Fruit fly (Drosophila melanogaster): ENCODE measurements around the gene Lcp65Ag3.

Lcp65Ag3 gene

dm6 chr3L:6132009-6132408 lies 1.2 kb upstream of the Lcp65Ag3 start, which contains the start of gene Cpr65Au:
TSS of gene Cpr65Au (minus strand) at chr3L:6132109.
- no peak for TF ChIP-seq h (GFP tag; optimal IDR thresholded peaks at IDR 0.05)
- no peak for TF ChIP-seq fru (GFP tag; optimal IDR thresholded peaks at IDR 0.05)

DNA sequence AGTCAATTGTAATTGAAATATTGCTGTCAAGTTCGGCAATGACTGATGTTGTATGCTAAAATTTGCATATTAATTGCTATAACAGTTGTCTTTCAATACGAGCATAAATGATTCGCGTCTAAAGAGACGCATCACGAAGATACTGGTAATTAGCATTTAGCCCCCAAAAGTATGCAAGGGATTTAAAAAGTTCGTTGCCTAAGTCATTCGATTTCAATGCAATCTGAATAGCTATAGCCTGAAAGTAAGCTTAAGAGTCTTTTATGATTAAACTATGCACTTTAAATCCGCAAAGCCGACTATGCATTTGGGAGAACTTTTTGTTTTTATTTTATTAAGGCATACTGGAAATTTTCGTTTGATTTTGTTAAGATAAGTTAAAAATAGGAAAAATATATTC lies 1.2 kb downstream of the Lcp65Ag3 start:
- TF ChIP-seq Myc (optimal IDR thresholded peaks at IDR 0.05) (peak; percentile 74), Hr78 (GFP tag; optimal IDR thresholded peaks at IDR 0.05) (no peak), Vsx2 (GFP tag; optimal IDR thresholded peaks at IDR 0.05; ENCODE audit: partially characterized antibody) (peak; percentile 76)

dm6 chr3L:6125409-6125689 lies 5.4 kb downstream of the Lcp65Ag3 start:
- no peak for TF ChIP-seq N (GFP tag; optimal IDR thresholded peaks at IDR 0.05)
- no peak for TF ChIP-seq HLH106 (tag; optimal IDR thresholded peaks at IDR 0.05)
- TF ChIP-seq Mio (GFP tag; optimal IDR thresholded peaks at IDR 0.05), result no peak
- no peak for TF ChIP-seq GATAd (GFP tag; optimal IDR thresholded peaks at IDR 0.05)

- TF ChIP-seq CrebA (GFP tag; optimal IDR thresholded peaks at IDR 0.05; ENCODE audit: borderline replicate concordance) (no peak), Mio (GFP tag; optimal IDR thresholded peaks at IDR 0.05) (no peak), Hr78 (GFP tag; optimal IDR thresholded peaks at IDR 0.05) (no peak), dmrt93B (GFP tag; optimal IDR thresholded peaks at IDR 0.05) (peak; percentile 17), Abd-B (GFP tag; optimal IDR thresholded peaks at IDR 0.05) (no peak), jim (GFP tag; optimal IDR thresholded peaks at IDR 0.05) (no peak), brk (GFP tag; optimal IDR thresholded peaks at IDR 0.05) (no peak), sv (GFP tag; optimal IDR thresholded peaks at IDR 0.05) (peak; percentile 4), fru (GFP tag; optimal IDR thresholded peaks at IDR 0.05) (peak; percentile 20), psq (GFP tag; optimal IDR thresholded peaks at IDR 0.05) (no peak), HLH106 (tag; optimal IDR thresholded peaks at IDR 0.05) (peak; percentile 50), lola (GFP tag; optimal IDR thresholded peaks at IDR 0.05) (no peak), Vsx2 (GFP tag; optimal IDR thresholded peaks at IDR 0.05; ENCODE audit: partially characterized antibody) (no peak), br (GFP tag; optimal IDR thresholded peaks at IDR 0.05) (no peak), dl (GFP tag; optimal IDR thresholded peaks at IDR 0.05; ENCODE audit: insufficient read depth in 1 of 2, partially characterized antibody in 2 of 2) (no peak), OdsH (GFP tag; optimal IDR thresholded peaks at IDR 0.05) (no peak), CG32264 (GFP tag; optimal IDR thresholded peaks at IDR 0.05) (no peak), N (GFP tag; optimal IDR thresholded peaks at IDR 0.05) (no peak), Jra (GFP tag; optimal IDR thresholded peaks at IDR 0.05) (no peak), tai (GFP tag; optimal IDR thresholded peaks at IDR 0.05) (no peak), Myc (optimal IDR thresholded peaks at IDR 0.05) (peak; percentile 86), Hr83 (GFP tag; optimal IDR thresholded peaks at IDR 0.05; ENCODE audit: poor library complexity, severe bottlenecking) (no peak), rgr (GFP tag; optimal IDR thresholded peaks at IDR 0.05) (peak; percentile 33), dsf (GFP tag; optimal IDR thresholded peaks at IDR 0.05; ENCODE audit: borderline replicate concordance) (no peak), h (GFP tag; optimal IDR thresholded peaks at IDR 0.05) (no peak), CG9705 (GFP tag; optimal IDR thresholded peaks at IDR 0.05) (peak; percentile 32)
Measured at dm6 chr3L:6124616-6125408, 6.0 kb downstream of the Lcp65Ag3 start.

dm6 chr3L:6116881-6117280 lies 13.9 kb downstream of the Lcp65Ag3 start:
- no peak for TF ChIP-seq h (GFP tag; optimal IDR thresholded peaks at IDR 0.05)
- no peak for TF ChIP-seq psq (GFP tag; optimal IDR thresholded peaks at IDR 0.05)
- TF ChIP-seq woc (GFP tag; optimal IDR thresholded peaks at IDR 0.05), result no peak
- no peak for TF ChIP-seq GATAd (GFP tag; optimal IDR thresholded peaks at IDR 0.05)
- no peak for TF ChIP-seq tai (GFP tag; optimal IDR thresholded peaks at IDR 0.05)
- no peak for TF ChIP-seq fru (GFP tag; optimal IDR thresholded peaks at IDR 0.05)

dm6 chr3L:6115505-6115904 lies 15.3 kb downstream of the Lcp65Ag3 start:
- TF ChIP-seq Hr83 (GFP tag; optimal IDR thresholded peaks at IDR 0.05; ENCODE audit: poor library complexity, severe bottlenecking) (no peak), dmrt93B (GFP tag; optimal IDR thresholded peaks at IDR 0.05) (no peak), Rel (GFP tag; optimal IDR thresholded peaks at IDR 0.05) (no peak), Rel (tag; optimal IDR thresholded peaks at IDR 0.05) (no peak), woc (GFP tag; optimal IDR thresholded peaks at IDR 0.05) (no peak), lola (GFP tag; optimal IDR thresholded peaks at IDR 0.05) (no peak), Myc (optimal IDR thresholded peaks at IDR 0.05) (no peak), rgr (GFP tag; optimal IDR thresholded peaks at IDR 0.05) (no peak), Dif (GFP tag; optimal IDR thresholded peaks at IDR 0.05; ENCODE audit: partially characterized antibody) (no peak), Sp1 (GFP tag; optimal IDR thresholded peaks at IDR 0.05) (no peak), Vsx2 (GFP tag; optimal IDR thresholded peaks at IDR 0.05; ENCODE audit: partially characterized antibody) (no peak), brk (GFP tag; optimal IDR thresholded peaks at IDR 0.05) (no peak), Dfd (GFP tag; optimal IDR thresholded peaks at IDR 0.05) (no peak)
